Worm (Caenorhabditis elegans): ENCODE data around the gene nhl-3.

DNA sequence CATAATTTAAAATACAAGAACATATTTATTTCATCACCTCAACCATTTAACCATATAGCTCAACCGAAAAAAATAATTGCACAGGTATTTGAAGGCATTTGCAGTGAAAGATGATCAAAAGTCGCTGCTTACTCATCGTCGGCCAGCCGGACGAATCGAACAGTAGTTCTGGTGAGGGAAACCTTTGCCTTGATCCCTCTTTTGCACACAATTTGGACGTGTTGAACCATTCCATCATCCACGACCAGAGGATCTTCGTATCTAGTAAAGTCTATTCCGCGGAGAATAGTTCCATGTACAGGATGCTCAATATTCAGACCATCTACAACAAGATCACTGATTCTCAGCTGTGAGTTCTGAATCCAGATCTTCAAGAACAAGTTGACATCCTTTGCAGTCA lies 19.9 kb downstream of the nhl-3 start:
- TF ChIP-seq him-1 (tag; optimal IDR thresholded peaks at IDR 0.05) = no peak
- TF ChIP-seq W03F9.2 (tag; optimal IDR thresholded peaks at IDR 0.05) = no peak
- no peak for TF ChIP-seq dao-5 (tag; optimal IDR thresholded peaks at IDR 0.05)
